Worm (Caenorhabditis elegans) whole organism, mixed stage, embryonic: ENCODE measurements around the gene rep-1.
A peak's percentile ranks its signal among the peaks of the same experiment; 100 is the strongest.

Experiments
- blmp-1 ChIP-seq: fragments of 150-350 bp; optimal IDR thresholded peaks from 2 replicates; lab custom pipeline; 2014; ENCODE audit warnings: missing biosample characterization, missing genetic modification characterization
- ceh-39 ChIP-seq: fragments of 150-350 bp; optimal IDR thresholded peaks from 2 replicates; lab custom pipeline; 2014; ENCODE audit warnings: missing biosample characterization, missing genetic modification characterization
- ceh-43 ChIP-seq: fragments of 200-800 bp; sonication (Bioruptor generic); optimal IDR thresholded peaks from 2 replicates; lab custom pipeline; 2018; ENCODE audit warnings: mild to moderate bottlenecking, missing genetic modification characterization, moderate library complexity, missing compliant biosample characterization
- ceh-83 ChIP-seq: fragments of 200-800 bp; sonication (Bioruptor generic); optimal IDR thresholded peaks from 2 replicates; lab custom pipeline; 2018; ENCODE audit warnings: mild to moderate bottlenecking, missing genetic modification characterization, missing compliant biosample characterization
- ces-1 ChIP-seq: fragments of 150-350 bp; optimal IDR thresholded peaks from 2 replicates; lab custom pipeline; 2014; ENCODE audit warnings: missing biosample characterization, missing genetic modification reagents, missing genetic modification characterization
- cnd-1 ChIP-seq: fragments of 200-800 bp; sonication (Bioruptor generic); optimal IDR thresholded peaks from 2 replicates; lab custom pipeline; 2018; ENCODE audit warnings: mild to moderate bottlenecking, missing genetic modification characterization, missing compliant biosample characterization
- drap-1 ChIP-seq: fragments of 200-800 bp; sonication (Bioruptor generic); optimal IDR thresholded peaks from 3 replicates; lab custom pipeline; 2018; ENCODE audit warnings: mild to moderate bottlenecking, missing genetic modification characterization, missing compliant biosample characterization
- elt-1 ChIP-seq: sonication (generic microtip); optimal IDR thresholded peaks from 2 replicates; lab custom pipeline; 2017; ENCODE audit warnings: missing genetic modification characterization, mild to moderate bottlenecking, missing compliant biosample characterization, antibody characterized with exemption, moderate library complexity, borderline replicate concordance; ENCODE audit not compliant: insufficient read depth
- flh-1 ChIP-seq: fragments of 200-800 bp; sonication (Bioruptor generic); optimal IDR thresholded peaks from 2 replicates; lab custom pipeline; 2018; ENCODE audit warnings: mild to moderate bottlenecking, missing genetic modification characterization, moderate library complexity, missing compliant biosample characterization
- ham-2 ChIP-seq: fragments of 200-800 bp; sonication (Bioruptor generic); optimal IDR thresholded peaks from 2 replicates; lab custom pipeline; 2018; ENCODE audit warnings: mild to moderate bottlenecking, missing genetic modification characterization, missing compliant biosample characterization
- hlh-1 ChIP-seq: fragments of 150-350 bp; optimal IDR thresholded peaks from 2 replicates; lab custom pipeline; 2014; ENCODE audit warnings: missing biosample characterization, missing genetic modification reagents, missing genetic modification characterization
- lin-32 ChIP-seq: fragments of 200-800 bp; sonication (Bioruptor generic); optimal IDR thresholded peaks from 2 replicates; lab custom pipeline; 2018; ENCODE audit warnings: mild to moderate bottlenecking, missing genetic modification characterization, missing compliant biosample characterization
- lsy-2 ChIP-seq: fragments of 150-350 bp; optimal IDR thresholded peaks from 2 replicates; lab custom pipeline; 2014; ENCODE audit warnings: missing biosample characterization, missing genetic modification characterization
- mep-1 ChIP-seq: fragments of 150-350 bp; optimal IDR thresholded peaks from 2 replicates; lab custom pipeline; 2017; ENCODE audit warnings: missing biosample characterization, missing genetic modification reagents, missing genetic modification characterization, inconsistent platforms
- mls-2 ChIP-seq: sonication (generic microtip); optimal IDR thresholded peaks from 2 replicates; lab custom pipeline; 2016; ENCODE audit warnings: mild to moderate bottlenecking, missing genetic modification characterization, moderate library complexity, missing compliant biosample characterization
- nhr-12 ChIP-seq: fragments of 150-350 bp; optimal IDR thresholded peaks from 2 replicates; lab custom pipeline; 2014; ENCODE audit warnings: missing biosample characterization, missing genetic modification characterization
- nhr-237 ChIP-seq: fragments of 150-350 bp; optimal IDR thresholded peaks from 2 replicates; lab custom pipeline; 2014; ENCODE audit warnings: missing biosample characterization, missing genetic modification characterization
- nhr-28 ChIP-seq: fragments of 150-350 bp; optimal IDR thresholded peaks from 2 replicates; lab custom pipeline; 2014; ENCODE audit warnings: missing biosample characterization, missing genetic modification characterization
- nhr-76 ChIP-seq: sonication (generic microtip); optimal IDR thresholded peaks from 2 replicates; lab custom pipeline; 2017; ENCODE audit warnings: missing biosample characterization, missing genetic modification characterization
- pha-4 ChIP-seq: fragments of 150-350 bp; optimal IDR thresholded peaks from 2 replicates; lab custom pipeline; 2018; ENCODE audit warnings: missing biosample characterization, missing genetic modification reagents, missing genetic modification characterization
- sem-2 ChIP-seq: fragments of 200-800 bp; sonication (Bioruptor generic); optimal IDR thresholded peaks from 2 replicates; lab custom pipeline; 2018; ENCODE audit warnings: mild to moderate bottlenecking, missing genetic modification characterization, missing compliant biosample characterization
- sptf-1 ChIP-seq: sonication (generic microtip); optimal IDR thresholded peaks from 2 replicates; lab custom pipeline; 2017; ENCODE audit warnings: mild to moderate bottlenecking, missing genetic modification characterization, moderate library complexity, missing compliant biosample characterization
- tbx-8 ChIP-seq: fragments of 200-800 bp; sonication (Bioruptor generic); optimal IDR thresholded peaks from 2 replicates; lab custom pipeline; 2018; ENCODE audit warnings: mild to moderate bottlenecking, missing genetic modification characterization, moderate library complexity, missing compliant biosample characterization
- unc-120 ChIP-seq: sonication (generic microtip); optimal IDR thresholded peaks from 2 replicates; lab custom pipeline; 2017; ENCODE audit warnings: missing genetic modification characterization, missing compliant biosample characterization; ENCODE audit not compliant: poor library complexity, severe bottlenecking
- unc-39 ChIP-seq: fragments of 150-350 bp; optimal IDR thresholded peaks from 2 replicates; lab custom pipeline; 2014; ENCODE audit warnings: missing biosample characterization, missing genetic modification characterization
- unc-62 ChIP-seq: fragments of 150-350 bp; optimal IDR thresholded peaks from 2 replicates; lab custom pipeline; 2014; ENCODE audit warnings: missing biosample characterization, missing genetic modification reagents, missing genetic modification characterization
- zip-8 ChIP-seq: fragments of 150-350 bp; optimal IDR thresholded peaks from 2 replicates; lab custom pipeline; 2014; ENCODE audit warnings: missing biosample characterization, missing genetic modification characterization
- ztf-11 ChIP-seq: fragments of 150-350 bp; optimal IDR thresholded peaks from 2 replicates; lab custom pipeline; 2014; ENCODE audit warnings: missing biosample characterization, missing genetic modification characterization

Gene rep-1

DNA sequence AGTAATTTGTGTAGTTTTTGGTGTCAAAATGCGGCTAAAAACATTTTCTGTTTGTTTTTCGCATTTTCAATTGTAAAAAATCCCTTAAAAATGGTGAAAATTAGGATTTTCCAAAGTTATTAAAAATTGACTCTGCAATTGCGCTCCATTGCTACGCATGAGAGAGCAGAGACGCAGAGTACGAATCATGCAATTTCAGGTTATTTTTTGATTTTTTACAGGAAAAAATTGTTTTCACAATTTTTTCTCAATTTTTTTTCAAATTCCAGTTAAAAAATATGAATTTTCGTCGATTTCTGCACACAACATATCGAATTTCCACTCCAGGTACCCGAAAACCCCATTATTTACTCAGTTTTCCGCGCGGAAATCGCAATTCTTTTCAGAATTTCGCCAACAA is 36.5 kb upstream of the rep-1 start, which contains the start of gene mtg-1:
Gene mtg-1, plus strand, starts transcription at position 160 of the 400 bp plus-strand sequence.
- TF ChIP-seq unc-62 (GFP tag; lab: Kevin White, UChicago) (no peak), lsy-2 (tag; lab: Kevin White, UChicago) (peak; percentile 7)

DNA sequence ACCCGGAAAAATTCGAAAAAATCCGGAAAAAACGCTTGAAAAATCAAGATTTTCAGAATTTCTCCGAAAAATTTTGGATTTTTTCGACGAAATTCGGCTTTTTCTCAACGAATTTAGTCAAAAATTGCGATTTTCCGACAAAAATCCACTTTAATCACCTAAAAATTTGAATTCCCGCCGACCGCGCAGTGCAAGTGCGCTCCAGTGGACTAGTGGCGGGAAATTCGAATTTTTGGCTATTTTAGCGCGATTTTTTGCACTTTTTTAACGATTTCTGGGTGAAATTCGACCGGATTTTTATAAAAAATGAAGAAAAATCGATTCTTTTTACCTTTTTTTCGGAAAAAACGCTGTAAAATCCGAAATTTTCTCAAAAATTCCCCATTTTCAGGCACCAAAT is 35.7 kb upstream of the rep-1 start:
- TF ChIP-seq tbx-8 (GFP tag; lab: Kevin White, UChicago) (no peak), nhr-76 (tag; lab: Kevin White, UChicago) (no peak), ceh-83 (GFP tag; lab: Kevin White, UChicago) (no peak), nhr-28 (tag; lab: Kevin White, UChicago) (no peak)

DNA sequence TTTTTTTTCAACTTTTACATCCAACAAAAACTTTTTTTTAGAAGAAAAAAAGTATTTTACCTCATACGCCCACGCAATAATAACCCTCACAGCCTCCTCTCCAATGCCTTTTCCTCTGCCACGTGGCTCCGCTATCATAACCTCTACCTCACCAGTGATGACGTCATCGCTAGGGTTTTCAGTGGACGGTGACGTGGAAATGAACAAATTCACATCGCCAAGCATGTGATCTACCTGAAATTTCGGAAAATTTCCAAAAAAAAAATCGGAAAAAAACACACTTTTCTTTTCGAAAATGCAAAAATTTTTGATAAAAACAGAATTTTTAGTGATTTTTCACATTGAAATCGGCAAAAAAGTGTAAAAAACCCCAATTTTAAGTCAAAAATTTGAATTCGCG is 30.7 kb upstream of the rep-1 start:
- no peak for TF ChIP-seq lin-32 (GFP tag; lab: Kevin White, UChicago)
- TF ChIP-seq mls-2 (tag; lab: Kevin White, UChicago): no peak
- TF ChIP-seq drap-1: no peak
- no peak for TF ChIP-seq nhr-28 (tag; lab: Kevin White, UChicago)
- TF ChIP-seq pha-4 (tag; lab: Kevin White, UChicago): no peak
- peak; percentile 74 for TF ChIP-seq zip-8 (tag; lab: Kevin White, UChicago)

DNA sequence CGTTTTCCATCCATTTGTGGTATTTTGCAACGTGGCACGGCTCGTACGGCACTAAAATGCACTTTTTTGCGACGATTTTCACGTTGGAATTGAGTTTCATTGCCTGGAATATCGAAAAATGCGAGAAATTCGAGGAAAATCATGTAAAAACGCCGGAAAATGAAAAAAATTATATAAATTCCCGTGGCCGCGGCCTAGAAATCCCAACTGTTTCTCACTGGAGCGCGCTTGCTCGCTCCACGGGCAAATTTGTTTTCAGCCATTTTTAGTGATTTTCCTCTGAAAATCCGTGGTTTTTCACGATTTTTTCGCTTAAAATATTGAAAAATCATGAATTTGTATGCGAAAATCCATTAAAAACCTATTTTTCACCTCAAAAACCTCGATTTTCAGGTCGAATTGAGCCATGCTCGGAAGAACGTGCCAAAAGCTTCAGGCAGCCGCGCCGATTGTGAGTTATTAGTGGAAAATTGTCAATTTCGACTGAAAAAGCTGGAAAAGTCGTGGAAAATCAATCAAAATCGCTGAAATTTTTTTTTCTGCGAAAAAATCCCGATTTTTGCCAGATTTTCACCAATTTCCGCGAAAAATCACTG is 29.9 kb upstream of the rep-1 start, which contains the start of the genes Y67D2.5 and cisd-3.2:
Gene Y67D2.5, minus strand, starts transcription at position 145 of the 596 bp plus-strand sequence.
Gene cisd-3.2, plus strand, starts transcription at position 394 of the 596 bp plus-strand sequence.
- TF ChIP-seq hlh-1 (tag; lab: Kevin White, UChicago) (no peak), lin-32 (GFP tag; lab: Kevin White, UChicago) (no peak), drap-1 (no peak), ces-1 (GFP tag; lab: Kevin White, UChicago) (peak; percentile 3), nhr-237 (tag; lab: Kevin White, UChicago) (peak; percentile 16), cnd-1 (tag; lab: Kevin White, UChicago) (no peak), flh-1 (GFP tag; lab: Kevin White, UChicago) (no peak)

DNA sequence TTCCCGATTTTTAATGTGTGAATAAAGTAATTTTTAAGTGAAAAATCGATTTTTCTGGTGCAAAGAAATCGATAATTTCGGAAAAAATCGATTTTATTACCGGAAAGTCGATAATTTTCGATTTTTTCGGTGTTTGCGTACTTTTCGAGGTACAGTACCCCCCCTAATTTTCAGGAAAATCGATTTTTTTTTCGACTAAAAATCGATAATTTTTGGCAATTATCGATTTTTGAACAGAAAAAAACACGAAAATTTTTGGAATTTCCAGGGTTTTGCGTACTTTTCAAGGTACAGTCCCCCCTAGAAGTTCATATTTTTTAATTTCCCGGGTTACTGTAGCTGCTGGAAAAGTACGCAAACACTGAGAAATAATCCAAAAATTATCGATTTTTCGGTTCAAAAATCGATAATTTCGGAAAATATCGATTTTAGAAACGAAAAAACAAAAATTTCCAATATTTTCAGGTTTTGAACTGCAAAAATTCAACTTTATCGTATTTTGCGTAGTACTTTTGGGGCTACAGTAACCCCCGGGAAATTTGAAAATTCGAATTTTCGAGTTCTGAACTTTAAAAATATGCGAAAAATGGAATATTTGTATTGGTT is 26.6 kb upstream of the rep-1 start:
- TF ChIP-seq hlh-1 (tag; lab: Kevin White, UChicago) (no peak), ceh-39 (no peak), unc-62 (GFP tag; lab: Kevin White, UChicago) (no peak), mls-2 (tag; lab: Kevin White, UChicago) (no peak), elt-1 (tag; lab: Kevin White, UChicago) (no peak), flh-1 (GFP tag; lab: Kevin White, UChicago) (no peak), ztf-11 (tag; lab: Kevin White, UChicago) (no peak), ces-1 (GFP tag; lab: Kevin White, UChicago) (no peak), unc-120 (tag; lab: Kevin White, UChicago) (no peak), lin-32 (GFP tag; lab: Kevin White, UChicago) (no peak), sem-2 (GFP tag; lab: Kevin White, UChicago) (no peak), blmp-1 (no peak), unc-39 (tag; lab: Kevin White, UChicago) (no peak), ham-2 (GFP tag; lab: Kevin White, UChicago) (no peak), mep-1 (tag; lab: Kevin White, UChicago) (no peak), ceh-43 (GFP tag; lab: Kevin White, UChicago) (no peak), zip-8 (tag; lab: Kevin White, UChicago) (no peak)

DNA sequence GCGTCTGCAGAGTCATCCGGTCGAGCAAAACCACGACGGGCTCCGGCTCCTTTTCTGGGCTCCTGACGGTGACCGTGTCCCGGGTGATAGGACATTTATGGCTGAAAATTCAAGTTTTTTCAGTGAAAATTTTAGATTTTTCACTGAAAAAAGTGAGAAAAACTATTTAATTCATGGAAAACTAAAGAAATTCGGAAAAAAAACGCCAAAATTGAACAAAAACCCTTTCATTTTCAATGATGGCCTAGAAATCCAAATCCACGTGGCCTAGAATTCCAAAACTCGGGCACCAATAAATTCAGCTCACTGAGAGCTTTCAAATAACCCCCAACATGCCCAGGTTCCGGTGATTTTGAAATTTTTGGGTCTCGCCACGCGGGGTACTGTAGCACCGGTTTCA is 15.8 kb upstream of the rep-1 start, which contains the start of gene ddx-35:
Gene ddx-35, minus strand, starts transcription at position 101 of the 400 bp plus-strand sequence.
- TF ChIP-seq pha-4 (tag; lab: Kevin White, UChicago): no peak
- no peak for TF ChIP-seq ham-2 (GFP tag; lab: Kevin White, UChicago)
- TF ChIP-seq blmp-1: no peak
- no peak for TF ChIP-seq nhr-12
- no peak for TF ChIP-seq elt-1 (tag; lab: Kevin White, UChicago)
- TF ChIP-seq lsy-2 (tag; lab: Kevin White, UChicago): no peak
- TF ChIP-seq sem-2 (GFP tag; lab: Kevin White, UChicago): no peak
- TF ChIP-seq cnd-1 (tag; lab: Kevin White, UChicago): no peak
- TF ChIP-seq ceh-43 (GFP tag; lab: Kevin White, UChicago): no peak
- no peak for TF ChIP-seq sptf-1 (tag; lab: Kevin White, UChicago)
- TF ChIP-seq unc-120 (tag; lab: Kevin White, UChicago): no peak
- TF ChIP-seq unc-39 (tag; lab: Kevin White, UChicago): no peak
- no peak for TF ChIP-seq ceh-39
- no peak for TF ChIP-seq nhr-28 (tag; lab: Kevin White, UChicago)
- TF ChIP-seq mls-2 (tag; lab: Kevin White, UChicago): no peak
- TF ChIP-seq, all 35 proteins: peak for 0
